Worm (Caenorhabditis elegans): ENCODE results near the gene pcs-1.
A peak's percentile ranks its signal among the peaks of the same experiment; 100 is the strongest.

Gene pcs-1

DNA sequence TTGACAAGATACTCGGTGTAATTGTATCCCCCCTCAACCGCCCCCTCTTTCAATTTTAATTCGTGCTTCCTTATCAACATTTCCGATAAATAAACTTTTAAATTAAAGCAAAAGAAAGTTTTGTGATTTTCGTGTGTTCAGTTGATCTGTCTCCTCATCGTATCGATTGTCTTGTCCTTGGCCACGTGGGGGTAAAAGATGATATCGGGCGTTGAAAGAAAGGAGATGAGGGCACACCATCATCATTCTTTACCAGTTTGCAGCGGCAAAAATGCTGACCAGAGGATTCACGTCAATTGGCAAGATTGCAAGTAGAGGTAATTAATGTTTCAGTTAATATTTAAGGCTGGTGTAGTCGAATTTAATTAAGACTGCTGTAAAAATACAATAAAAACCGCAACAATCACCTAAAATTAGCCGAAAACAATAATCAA lies 30.3 kb downstream of the pcs-1 start, which contains the start of gene F54D5.7 (continued):
- TF ChIP-seq dve-1 (tag; optimal IDR thresholded peaks at IDR 0.05; ENCODE audit: insufficient read depth), result peak; percentile 77
- peak; percentile 2 for TF ChIP-seq pqm-1 (tag; optimal IDR thresholded peaks at IDR 0.05)
- peak; percentile 49; the same call in 1 of the 2 replicates for TF ChIP-seq hmg-1.1 (GFP tag; IDR thresholded peaks at IDR 0.05)
- TF ChIP-seq nhr-6 (tag; optimal IDR thresholded peaks at IDR 0.05), result no peak
- TF ChIP-seq madf-9 (GFP tag; conservative IDR thresholded peaks at IDR 0.05), result peak; percentile 36; the same call in 1 of the 2 replicates
- no peak for TF ChIP-seq daf-8 (GFP tag; IDR thresholded peaks at IDR 0.05)
- TF ChIP-seq R02D3.7 (tag; optimal IDR thresholded peaks at IDR 0.05), result no peak
- peak; percentile 84 for TF ChIP-seq mxl-3 (GFP tag; optimal IDR thresholded peaks at IDR 0.05)
- 0 out of 2 replicates have a peak, but pooled peaks have one; percentile 33 for TF ChIP-seq nhr-41 (GFP tag; IDR thresholded peaks at IDR 0.05)
- no peak for TF ChIP-seq saeg-2 (GFP tag; IDR thresholded peaks at IDR 0.05)
- peak; percentile 79 for TF ChIP-seq egl-43 (GFP tag; IDR thresholded peaks at IDR 0.05)
- TF ChIP-seq nhr-111 (GFP tag; optimal IDR thresholded peaks at IDR 0.05), result no peak
- TF ChIP-seq gei-8 (GFP tag; optimal IDR thresholded peaks at IDR 0.05), result peak; percentile 12
- TF ChIP-seq jun-1 (tag; optimal IDR thresholded peaks at IDR 0.05), result no peak
- peak; percentile 80 for TF ChIP-seq hlh-30 (tag; optimal IDR thresholded peaks at IDR 0.05; ENCODE audit: insufficient read depth)
- peak; percentile 54; the same call in 1 of the 2 replicates for TF ChIP-seq dmd-8 (GFP tag; IDR thresholded peaks at IDR 0.05)
- peak; percentile 68; the same call in 1 of the 2 replicates for TF ChIP-seq nhr-42 (GFP tag; IDR thresholded peaks at IDR 0.05)
- TF ChIP-seq cey-2 (tag; optimal IDR thresholded peaks at IDR 0.05; ENCODE audit: borderline replicate concordance, insufficient read depth), result no peak
- no peak for TF ChIP-seq tag-97 (GFP tag; IDR thresholded peaks at IDR 0.05)
- peak; percentile 81 for TF ChIP-seq snpc-1.2 (GFP tag; IDR thresholded peaks at IDR 0.05)
- no peak for TF ChIP-seq fos-1 (tag; optimal IDR thresholded peaks at IDR 0.05)

DNA sequence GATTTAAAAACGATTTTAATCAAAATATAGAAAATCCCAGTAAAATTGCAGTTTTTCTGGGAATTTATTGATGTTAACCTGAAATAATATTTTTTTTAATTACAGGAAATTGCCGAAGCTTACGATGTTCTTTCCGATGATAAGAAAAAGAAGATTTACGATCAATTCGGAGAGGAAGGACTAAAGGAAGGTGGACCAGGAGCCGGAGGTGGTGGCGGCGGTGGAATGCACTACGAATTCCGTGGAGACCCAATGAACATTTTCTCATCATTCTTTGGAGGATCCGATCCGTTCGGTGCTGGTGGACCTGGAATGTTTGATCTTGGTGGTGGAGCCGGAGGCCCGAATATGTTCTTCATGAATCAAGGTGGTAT lies 31.6 kb downstream of the pcs-1 start:
- TF ChIP-seq dmd-6 (GFP tag; IDR thresholded peaks at IDR 0.05), result peak; percentile 15; the same call in 1 of the 2 replicates
- no peak for TF ChIP-seq zfp-2 (tag; optimal IDR thresholded peaks at IDR 0.05)
- 0 out of 2 replicates have a peak, but pooled peaks have one; percentile 21 for TF ChIP-seq lim-7 (GFP tag; IDR thresholded peaks at IDR 0.05)
- peak; percentile 41 for TF ChIP-seq set-16 (GFP tag; IDR thresholded peaks at IDR 0.05)
- peak; percentile 93 for TF ChIP-seq aha-1 (tag)
- TF ChIP-seq dve-1 (tag; optimal IDR thresholded peaks at IDR 0.05; ENCODE audit: insufficient read depth), result no peak

- peak; percentile 86 for TF ChIP-seq Y48G9A.11 (GFP tag; IDR thresholded peaks at IDR 0.05)
- peak; percentile 78 for TF ChIP-seq dpl-1 (GFP tag; optimal IDR thresholded peaks at IDR 0.05)
- peak; percentile 87 to 91; a peak in 3 of 4 replicates for TF ChIP-seq madf-5 (GFP tag; IDR thresholded peaks at IDR 0.05)
- peak; percentile 96 for TF ChIP-seq rbr-2 (tag; optimal IDR thresholded peaks at IDR 0.05)
- TF ChIP-seq zip-2 (tag; optimal IDR thresholded peaks at IDR 0.05), result peak; percentile 79
- TF ChIP-seq dmd-8 (GFP tag; IDR thresholded peaks at IDR 0.05), result peak; percentile 84
- TF ChIP-seq pqm-1 (tag; optimal IDR thresholded peaks at IDR 0.05), result no peak
- TF ChIP-seq tag-97 (GFP tag; IDR thresholded peaks at IDR 0.05), result peak; percentile 87; the same call in 1 of the 2 replicates
- TF ChIP-seq nhr-48 (tag; optimal IDR thresholded peaks at IDR 0.05), result peak; percentile 89
- TF ChIP-seq spr-3 (GFP tag; optimal IDR thresholded peaks at IDR 0.05), result peak; percentile 94
- no peak for TF ChIP-seq snpc-4 (tag; optimal IDR thresholded peaks at IDR 0.05)
- TF ChIP-seq ZK337.2 (GFP tag; IDR thresholded peaks at IDR 0.05), result no peak
- peak; percentile 97 for TF ChIP-seq T26A8.4 (GFP tag; IDR thresholded peaks at IDR 0.05)
- no peak for TF ChIP-seq attf-4 (tag; optimal IDR thresholded peaks at IDR 0.05)
- peak; percentile 61 for TF ChIP-seq unc-130 (GFP tag; optimal IDR thresholded peaks at IDR 0.05)
- TF ChIP-seq ama-1 (optimal IDR thresholded peaks at IDR 0.05), result peak; percentile 71
- peak; percentile 95 for TF ChIP-seq nhr-42 (GFP tag; IDR thresholded peaks at IDR 0.05)
- TF ChIP-seq dve-1 (tag; optimal IDR thresholded peaks at IDR 0.05; ENCODE audit: insufficient read depth), result peak; percentile 98
- TF ChIP-seq hmg-1.1 (GFP tag; IDR thresholded peaks at IDR 0.05), result peak; percentile 97
- peak; percentile 92 for TF ChIP-seq ceh-44 (GFP tag; IDR thresholded peaks at IDR 0.05)
- peak; percentile 73 for TF ChIP-seq zfp-2 (tag; optimal IDR thresholded peaks at IDR 0.05)
- TF ChIP-seq fkh-10 (GFP tag; optimal IDR thresholded peaks at IDR 0.05), result peak; percentile 73
- no peak for TF ChIP-seq cey-2 (tag; optimal IDR thresholded peaks at IDR 0.05; ENCODE audit: borderline replicate concordance, insufficient read depth)
- no peak for TF ChIP-seq daf-19 (GFP tag; conservative IDR thresholded peaks at IDR 0.05)
- TF ChIP-seq daf-12 (tag; optimal IDR thresholded peaks at IDR 0.05), result no peak
- peak; percentile 94 for TF ChIP-seq madf-9 (GFP tag; conservative IDR thresholded peaks at IDR 0.05)
- TF ChIP-seq nhr-76 (tag; optimal IDR thresholded peaks at IDR 0.05), result no peak
- peak; percentile 95 for TF ChIP-seq sdz-12 (GFP tag; optimal IDR thresholded peaks at IDR 0.05)
- TF ChIP-seq lin-1 (GFP tag; IDR thresholded peaks at IDR 0.05), result peak; percentile 98
Measured at ce11 chrII:11545299-11545951, 32.1 kb downstream of the pcs-1 start, which contains the start of gene dnj-13. dnj-13 (plus strand) TSS chrII:11545701.
